Fruit fly (Drosophila melanogaster): ENCODE data around the gene CCT6.
A peak's percentile ranks its signal among the peaks of the same experiment; 100 is the strongest.

The CCT6 gene

DNA sequence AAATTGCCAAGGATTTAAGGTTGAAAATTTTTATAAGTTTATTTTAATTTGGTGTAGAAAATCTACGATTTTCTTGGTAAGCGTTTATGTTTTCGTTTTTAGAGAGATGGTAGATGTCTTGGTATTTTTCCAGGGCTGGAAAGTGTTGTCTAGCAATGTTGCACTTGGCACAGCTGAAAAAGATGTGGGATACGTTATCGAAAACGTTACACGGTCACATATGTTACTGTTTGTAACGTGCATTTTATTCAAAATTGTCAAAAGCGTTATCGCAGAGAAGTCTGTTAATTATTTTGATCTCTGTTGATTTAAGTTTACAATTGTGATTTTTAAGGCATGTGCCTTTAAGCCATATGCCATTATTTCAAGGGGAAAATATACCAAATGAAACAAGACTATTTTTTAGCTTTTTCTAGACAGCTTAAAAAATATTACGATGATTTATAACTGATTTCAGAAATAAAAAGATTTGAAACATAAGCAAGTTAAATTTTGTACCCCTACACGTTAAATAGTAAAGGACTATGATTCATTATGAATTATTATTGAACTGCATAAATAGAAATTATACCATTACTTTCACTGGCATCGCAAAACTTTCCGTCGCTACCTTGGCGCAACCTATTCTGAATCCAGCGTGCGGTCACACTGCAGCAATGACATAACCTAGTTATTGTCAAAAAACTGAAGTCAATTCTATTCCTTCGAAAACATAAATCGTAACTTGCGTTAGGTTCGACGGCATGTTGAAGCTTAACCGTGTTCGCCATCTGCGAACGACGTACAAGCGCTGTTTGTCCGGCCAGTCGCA, 39.2 kb downstream of the CCT6 start, which contains the start of the genes Paf-AHalpha and mRpS30 (continued):
- no peak for TF ChIP-seq zf30C (GFP tag; optimal IDR thresholded peaks at IDR 0.05)
- peak; percentile 19 for TF ChIP-seq CG10267 (tag; optimal IDR thresholded peaks at IDR 0.05)
- TF ChIP-seq onecut (GFP tag; IDR thresholded peaks at IDR 0.05) = no peak
- TF ChIP-seq BEAF-32 (GFP tag; optimal IDR thresholded peaks at IDR 0.05) = peak; percentile 51
- no peak for TF ChIP-seq nom (GFP tag; optimal IDR thresholded peaks at IDR 0.05)
- TF ChIP-seq zen (tag; optimal IDR thresholded peaks at IDR 0.05) = no peak
- TF ChIP-seq CG7372 (GFP tag; IDR thresholded peaks at IDR 0.05) = no peak
- TF ChIP-seq NfI (GFP tag; optimal IDR thresholded peaks at IDR 0.05) = no peak
- peak; percentile 60 for TF ChIP-seq CG9797 (GFP tag; optimal IDR thresholded peaks at IDR 0.05)
- no peak for TF ChIP-seq lov (optimal IDR thresholded peaks at IDR 0.05)
- TF ChIP-seq lov (GFP tag; IDR thresholded peaks at IDR 0.05) = no peak
- no peak for TF ChIP-seq HHEX (GFP tag; optimal IDR thresholded peaks at IDR 0.05)
- no peak for TF ChIP-seq lab (GFP tag; optimal IDR thresholded peaks at IDR 0.05)
- TF ChIP-seq CG14441 (GFP tag; IDR thresholded peaks at IDR 0.05) = no peak
- TF ChIP-seq CG2678 (tag; optimal IDR thresholded peaks at IDR 0.05) = no peak
- TF ChIP-seq Kr (GFP tag; optimal IDR thresholded peaks at IDR 0.05) = no peak
- TF ChIP-seq E2f1 (GFP tag; IDR thresholded peaks at IDR 0.05) = no peak
- TF ChIP-seq en (GFP tag; optimal IDR thresholded peaks at IDR 0.05) = no peak
- TF ChIP-seq Mes4 (GFP tag; optimal IDR thresholded peaks at IDR 0.05) = no peak
- no peak for TF ChIP-seq ato (GFP tag; IDR thresholded peaks at IDR 0.05; ENCODE audit: partially characterized antibody)
- TF ChIP-seq CG8765 (GFP tag; IDR thresholded peaks at IDR 0.05) = no peak
- peak in 1 of 2 experiments; percentile 78 for TF ChIP-seq crp (GFP tag; optimal IDR thresholded peaks at IDR 0.05)
- TF ChIP-seq vnd (GFP tag; IDR thresholded peaks at IDR 0.05; ENCODE audit: partially characterized antibody) = no peak
- TF ChIP-seq chm (GFP tag; IDR thresholded peaks at IDR 0.05) = no peak
- no peak for TF ChIP-seq CG10959 (GFP tag; IDR thresholded peaks at IDR 0.05)
- no peak for TF ChIP-seq ash1 (GFP tag; optimal IDR thresholded peaks at IDR 0.05)
- TF ChIP-seq CG1024 (GFP tag; IDR thresholded peaks at IDR 0.05) = no peak
- TF ChIP-seq nau (GFP tag; optimal IDR thresholded peaks at IDR 0.05) = no peak
- TF ChIP-seq CG2199 (GFP tag; IDR thresholded peaks at IDR 0.05) = no peak
- TF ChIP-seq ranshi (GFP tag; IDR thresholded peaks at IDR 0.05) = no peak
- no peak for TF ChIP-seq klu (GFP tag; IDR thresholded peaks at IDR 0.05)
- no peak for TF ChIP-seq CG1647 (GFP tag; optimal IDR thresholded peaks at IDR 0.05)
- TF ChIP-seq CG2116 (GFP tag; optimal IDR thresholded peaks at IDR 0.05) = peak; percentile 98
- TF ChIP-seq HLH3B (GFP tag; IDR thresholded peaks at IDR 0.05) = no peak
- no peak for TF ChIP-seq pho (GFP tag; optimal IDR thresholded peaks at IDR 0.05)
- TF ChIP-seq tio (GFP tag; optimal IDR thresholded peaks at IDR 0.05) = no peak
- TF ChIP-seq CG11560 (tag; IDR thresholded peaks at IDR 0.05) = no peak
- TF ChIP-seq Rfx (GFP tag; IDR thresholded peaks at IDR 0.05) = peak; percentile 40; the same call in 1 of the 2 replicates
- TF ChIP-seq CG1603 (tag; optimal IDR thresholded peaks at IDR 0.05) = peak; percentile 99
- TF ChIP-seq Hr3 (GFP tag; optimal IDR thresholded peaks at IDR 0.05) = no peak
- no peak for TF ChIP-seq CG16813 (GFP tag; IDR thresholded peaks at IDR 0.05; ENCODE audit: partially characterized antibody)
- no peak for TF ChIP-seq Hr78 (GFP tag; optimal IDR thresholded peaks at IDR 0.05)
- TF ChIP-seq CG17359 (tag; optimal IDR thresholded peaks at IDR 0.05) = no peak
- TF ChIP-seq CG30403 (GFP tag; optimal IDR thresholded peaks at IDR 0.05) = peak; percentile 6
- TF ChIP-seq Taf1 (GFP tag; IDR thresholded peaks at IDR 0.05) = no peak
- no peak for TF ChIP-seq sd (tag; optimal IDR thresholded peaks at IDR 0.05)
- TF ChIP-seq row (GFP tag; IDR thresholded peaks at IDR 0.05) = peak; percentile 31; the same call in 2 of the 3 replicates
- TF ChIP-seq CG11504 (tag; optimal IDR thresholded peaks at IDR 0.05) = no peak
- TF ChIP-seq br (optimal IDR thresholded peaks at IDR 0.05) = no peak
- TF ChIP-seq Ets97D (GFP tag; optimal IDR thresholded peaks at IDR 0.05) = peak; percentile 53

Data from whole organism, embryonic.